Worm (Caenorhabditis elegans): Measurements from ENCODE around the gene F25E2.2.

F25E2.2 gene

DNA sequence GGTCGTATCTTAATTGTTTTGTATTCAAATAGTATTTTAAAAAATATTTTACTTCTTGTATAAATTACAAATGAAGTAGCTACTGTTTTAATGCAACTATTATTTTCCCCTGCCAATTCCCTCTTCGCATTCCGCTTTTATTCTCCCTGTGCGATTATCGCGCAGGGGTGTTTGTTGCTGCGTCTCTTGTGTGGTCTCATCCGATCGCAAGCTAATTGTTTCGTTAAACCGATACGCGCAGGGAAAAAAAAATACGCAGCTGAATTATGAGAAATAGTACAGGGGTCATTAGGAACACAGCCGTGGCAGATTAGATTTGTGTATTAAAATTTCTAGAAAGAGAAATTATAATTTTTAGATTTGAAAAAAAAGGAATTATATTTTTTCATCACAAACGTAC, 4.1 kb downstream of the F25E2.2 start (continued):
- peak; percentile 90 for TF ChIP-seq zfp-2 (tag; optimal IDR thresholded peaks at IDR 0.05)
- peak; percentile 97 for TF ChIP-seq zip-2 (tag; optimal IDR thresholded peaks at IDR 0.05)
- peak; percentile 47; the same call in 1 of the 2 replicates for TF ChIP-seq Y75B8A.6 (GFP tag; IDR thresholded peaks at IDR 0.05)
- TF ChIP-seq dmd-9 (GFP tag; IDR thresholded peaks at IDR 0.05): peak; percentile 88

- no peak for TF ChIP-seq saeg-2 (GFP tag; IDR thresholded peaks at IDR 0.05)
- TF ChIP-seq lin-38 (GFP tag; IDR thresholded peaks at IDR 0.05): no peak
- no peak for TF ChIP-seq ceh-32 (tag; optimal IDR thresholded peaks at IDR 0.05; ENCODE audit: poor library complexity)
- TF ChIP-seq mdt-29 (GFP tag; IDR thresholded peaks at IDR 0.05): no peak
- no peak for TF ChIP-seq nhr-10 (tag; optimal IDR thresholded peaks at IDR 0.05)
- TF ChIP-seq mxl-3 (GFP tag; optimal IDR thresholded peaks at IDR 0.05): no peak
- TF ChIP-seq nhr-77 (tag; optimal IDR thresholded peaks at IDR 0.05): no peak
Measured at ce11 chrX:802478-802877, 8.1 kb downstream of the F25E2.2 start, which contains the start of gene gtr-1. TSS of gene gtr-1 (plus strand) at chrX:802778.

ce11 chrX:790593-790992, 20.0 kb downstream of the F25E2.2 start:
- TF ChIP-seq dmd-9 (GFP tag; IDR thresholded peaks at IDR 0.05) (no peak), aha-1 (tag) (peak; percentile 92)

- peak in 1 of 2 experiments; percentile 94 for TF ChIP-seq unc-62 (GFP tag; optimal IDR thresholded peaks at IDR 0.05 in 1 of 2)
- no peak for TF ChIP-seq unc-62 (tag; optimal IDR thresholded peaks at IDR 0.05)
- no peak for TF ChIP-seq lim-7 (GFP tag; IDR thresholded peaks at IDR 0.05)
Measured at ce11 chrX:789848-790247, 20.7 kb downstream of the F25E2.2 start.

- TF ChIP-seq ceh-28 (tag; optimal IDR thresholded peaks at IDR 0.05) (peak; percentile 18), ces-1 (GFP tag; optimal IDR thresholded peaks at IDR 0.05) (no peak)
Measured at ce11 chrX:787992-788391, 22.6 kb downstream of the F25E2.2 start, which contains the start of gene attf-5. TSS of gene attf-5 (plus strand) at chrX:788353.

DNA sequence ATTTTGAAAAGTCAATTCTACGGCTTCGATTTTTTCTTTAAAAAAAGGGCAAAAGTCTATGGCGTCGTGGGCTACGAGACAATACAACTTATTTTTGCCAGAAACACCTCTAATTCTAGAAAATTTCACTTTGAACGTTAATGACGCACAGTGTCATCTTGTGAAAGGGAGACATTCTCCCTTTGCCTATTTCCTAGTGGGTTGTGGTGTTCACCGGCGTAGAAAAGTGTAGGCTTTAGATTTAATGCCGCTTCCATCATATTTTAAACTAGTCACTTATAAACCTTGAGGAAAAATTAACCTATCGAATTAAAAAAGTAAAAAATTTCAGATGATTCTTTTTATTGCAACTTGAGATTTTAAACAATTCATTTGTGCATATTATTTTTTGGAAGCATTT, 25.2 kb downstream of the F25E2.2 start:
- peak; percentile 81 for TF ChIP-seq F10B5.3 (tag; optimal IDR thresholded peaks at IDR 0.05)
- TF ChIP-seq lin-13 (GFP tag; optimal IDR thresholded peaks at IDR 0.05): no peak
- peak in 1 of 2 experiments; percentile 75 for TF ChIP-seq unc-62 (GFP tag; optimal IDR thresholded peaks at IDR 0.05 in 1 of 2)
- TF ChIP-seq unc-62 (tag; optimal IDR thresholded peaks at IDR 0.05): no peak
- no peak for TF ChIP-seq F49E8.2 (tag; optimal IDR thresholded peaks at IDR 0.05; ENCODE audit: borderline replicate concordance)
- TF ChIP-seq arid-1 (GFP tag; conservative IDR thresholded peaks at IDR 0.05): no peak
- TF ChIP-seq rbr-2 (tag; optimal IDR thresholded peaks at IDR 0.05): peak; percentile 42
- TF ChIP-seq R02D3.7 (tag; optimal IDR thresholded peaks at IDR 0.05): no peak
- TF ChIP-seq php-3 (GFP tag; IDR thresholded peaks at IDR 0.05): no peak
- TF ChIP-seq ZK546.5 (tag; optimal IDR thresholded peaks at IDR 0.05): no peak
- peak; percentile 18 for TF ChIP-seq nhr-28 (tag; optimal IDR thresholded peaks at IDR 0.05)
- TF ChIP-seq daf-8 (GFP tag; IDR thresholded peaks at IDR 0.05): no peak
- TF ChIP-seq duxl-1 (tag; optimal IDR thresholded peaks at IDR 0.05; ENCODE audit: poor library complexity): peak; percentile 50
- no peak for TF ChIP-seq nhr-237 (tag; optimal IDR thresholded peaks at IDR 0.05)
- peak; percentile 36 for TF ChIP-seq F37D6.2 (tag; optimal IDR thresholded peaks at IDR 0.05)
- TF ChIP-seq fos-1 (tag; optimal IDR thresholded peaks at IDR 0.05): no peak
- TF ChIP-seq ceh-44 (GFP tag; IDR thresholded peaks at IDR 0.05): no peak
- no peak for TF ChIP-seq Y75B8A.6 (GFP tag; IDR thresholded peaks at IDR 0.05)
- no peak for TF ChIP-seq nhr-111 (GFP tag; optimal IDR thresholded peaks at IDR 0.05)
- TF ChIP-seq spr-3 (GFP tag; optimal IDR thresholded peaks at IDR 0.05): no peak
- no peak for TF ChIP-seq cey-2 (tag; optimal IDR thresholded peaks at IDR 0.05; ENCODE audit: borderline replicate concordance, insufficient read depth)
- TF ChIP-seq lir-3 (tag; optimal IDR thresholded peaks at IDR 0.05): no peak
- 0 out of 2 replicates have a peak, but pooled peaks have one; percentile 30 for TF ChIP-seq hmg-1.1 (GFP tag; IDR thresholded peaks at IDR 0.05)
- no peak for TF ChIP-seq nhr-41 (GFP tag; IDR thresholded peaks at IDR 0.05)
- TF ChIP-seq Y5F2A.4 (GFP tag; optimal IDR thresholded peaks at IDR 0.05): no peak
- no peak for TF ChIP-seq ctbp-1 (GFP tag; IDR thresholded peaks at IDR 0.05)
- TF ChIP-seq lin-1 (GFP tag; IDR thresholded peaks at IDR 0.05): no peak
- TF ChIP-seq ces-1 (GFP tag; optimal IDR thresholded peaks at IDR 0.05): no peak
- no peak for TF ChIP-seq skn-1 (tag; optimal IDR thresholded peaks at IDR 0.05)
- TF ChIP-seq Y105C5A.15 (GFP tag; IDR thresholded peaks at IDR 0.05): no peak
